Fruit fly (Drosophila melanogaster) Kc167 (cell line): ENCODE results near the gene Pdp.

Experiments
- Myc ChIP-seq: fragments of >200 bp; optimal IDR thresholded peaks from 2 replicates; lab custom pipeline; 2017; ENCODE audit warnings: missing external identifiers
- Sin3A ChIP-seq: fragments of >200 bp; optimal IDR thresholded peaks from 2 replicates; lab custom pipeline; 2018; ENCODE audit warnings: missing external identifiers
- h ChIP-seq: fragments of >200 bp; optimal IDR thresholded peaks from 3 replicates; lab custom pipeline; 2018; ENCODE audit warnings: missing external identifiers
- insv ChIP-seq: fragments of >200 bp; optimal IDR thresholded peaks from 3 replicates; lab custom pipeline; 2018; ENCODE audit warnings: missing external identifiers
- psq ChIP-seq: fragments of >200 bp; optimal IDR thresholded peaks from 2 replicates; lab custom pipeline; 2017; ENCODE audit warnings: missing external identifiers
- ttk ChIP-seq: sonication (Bioruptor generic); optimal IDR thresholded peaks from 2 replicates; lab custom pipeline; 2017; ENCODE audit warnings: missing external identifiers

DNA sequence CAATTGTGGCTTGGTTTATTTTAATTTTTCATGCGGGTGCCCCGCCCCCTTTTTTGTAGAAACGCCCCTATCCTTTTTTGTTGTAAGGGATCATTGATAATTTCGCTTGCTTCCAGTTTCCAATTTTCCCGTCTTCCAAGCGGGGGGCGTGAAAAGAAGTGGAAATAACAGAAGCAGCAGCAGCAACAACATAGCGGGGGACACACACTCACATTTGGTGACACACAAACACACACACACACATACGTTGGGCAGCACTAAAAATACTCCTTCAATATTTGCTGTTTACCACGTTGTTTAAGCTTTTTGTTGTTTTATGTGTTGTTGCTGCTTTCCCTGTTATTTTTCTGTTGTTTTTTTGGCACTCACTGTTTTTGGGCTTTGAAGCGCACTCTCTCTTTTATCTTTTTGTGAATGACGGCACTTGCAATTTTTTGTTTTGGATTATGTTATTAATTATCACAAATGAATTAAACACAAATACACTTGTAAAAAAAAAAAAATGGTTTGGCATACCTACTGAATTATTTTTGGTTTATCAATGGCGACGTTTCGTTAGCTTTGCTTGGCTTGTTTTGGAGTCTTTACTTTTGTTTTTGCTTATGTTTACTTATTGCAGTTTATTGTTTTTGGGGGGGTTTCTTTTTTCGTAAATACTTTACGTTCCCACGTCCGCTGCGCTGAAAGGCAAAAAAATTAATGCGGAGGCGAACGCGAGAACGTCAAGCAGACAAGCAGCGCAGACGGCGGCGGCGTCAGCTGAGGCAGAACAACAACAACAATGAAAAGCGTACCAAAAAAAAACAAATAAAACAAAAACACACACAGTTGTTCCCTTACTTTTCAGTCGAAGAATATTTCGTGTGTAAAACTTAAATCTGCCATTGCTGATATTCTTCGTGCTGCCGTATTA is 29.9 kb downstream of the Pdp start:
- no peak for TF ChIP-seq Myc (lab: Kevin White, UChicago)
- TF ChIP-seq insv (lab: Kevin White, UChicago): no peak
- TF ChIP-seq psq (lab: Kevin White, UChicago): no peak
- no peak for TF ChIP-seq Sin3A (lab: Kevin White, UChicago)
- TF ChIP-seq h (lab: Kevin White, UChicago): no peak
- no peak for TF ChIP-seq ttk (lab: Kevin White, UChicago)
